Worm (Caenorhabditis elegans) whole organism, young adult: ENCODE results near the gene W04G3.7.

Experiments used
- B0261.1 ChIP-seq: sonication (generic microtip); optimal IDR thresholded peaks from 2 replicates; lab custom pipeline; 2016; ENCODE audit warnings: mild to moderate bottlenecking, missing genetic modification characterization, moderate library complexity, missing compliant biosample characterization
- B0336.3 ChIP-seq: fragments of 200-800 bp; sonication (Bioruptor generic); IDR thresholded peaks from 2 replicates; pipeline ENCODE4 v1.3.6; 2022; ENCODE audit warnings: missing genetic modification characterization, missing compliant biosample characterization
- D2030.7 ChIP-seq: fragments of 200-800 bp; sonication (Bioruptor generic); IDR thresholded peaks from 2 replicates; pipeline ENCODE4 v1.3.6; 2022; ENCODE audit warnings: missing genetic modification reagents, missing genetic modification characterization, missing compliant biosample characterization
- F49E8.2 ChIP-seq: sonication (generic microtip); optimal IDR thresholded peaks from 3 replicates; lab custom pipeline; 2017; ENCODE audit warnings: missing genetic modification characterization, mild to moderate bottlenecking, missing compliant biosample characterization, antibody characterized with exemption, moderate library complexity; ENCODE audit not compliant: insufficient read depth
- F52B5.7 ChIP-seq: sonication (generic microtip); optimal IDR thresholded peaks from 2 replicates; lab custom pipeline; 2016; ENCODE audit warnings: mild to moderate bottlenecking, missing genetic modification characterization, missing compliant biosample characterization
- F55B11.4 ChIP-seq: sonication (generic microtip); optimal IDR thresholded peaks from 2 replicates; lab custom pipeline; 2016; ENCODE audit warnings: missing compliant biosample characterization, missing genetic modification characterization, borderline replicate concordance; ENCODE audit not compliant: insufficient read depth
- F57A8.1 ChIP-seq: fragments of 200-800 bp; sonication (Bioruptor generic); optimal IDR thresholded peaks from 2 replicates; lab custom pipeline; 2018; ENCODE audit warnings: mild to moderate bottlenecking, missing genetic modification characterization, moderate library complexity, missing compliant biosample characterization
- F57C9.4 ChIP-seq: sonication (generic microtip); optimal IDR thresholded peaks from 2 replicates; lab custom pipeline; 2017; ENCODE audit warnings: mild to moderate bottlenecking, missing genetic modification characterization, missing compliant biosample characterization
- Y67H2A.10 ChIP-seq: fragments of 200-800 bp; sonication (Bioruptor generic); conservative IDR thresholded peaks from 2 replicates; pipeline ENCODE4 v1.3.6; 2022; ENCODE audit warnings: missing genetic modification reagents, missing genetic modification characterization, missing compliant biosample characterization
- Y79H2A.3 ChIP-seq: fragments of 200-800 bp; sonication (Bioruptor generic); conservative IDR thresholded peaks from 2 replicates; pipeline ENCODE4 v1.3.6; 2022; ENCODE audit warnings: missing genetic modification reagents, missing genetic modification characterization, missing compliant biosample characterization
- akir-1 ChIP-seq: fragments of 200-800 bp; sonication (Bioruptor generic); optimal IDR thresholded peaks from 2 replicates; lab custom pipeline; 2018; ENCODE audit warnings: mild to moderate bottlenecking, missing genetic modification characterization, moderate library complexity, missing compliant biosample characterization
- aptf-2 ChIP-seq: fragments of 200-800 bp; sonication (Bioruptor generic); conservative IDR thresholded peaks from 2 replicates; pipeline ENCODE4 v1.3.6; 2022; ENCODE audit warnings: missing genetic modification reagents, missing genetic modification characterization, missing compliant biosample characterization
- atf-7 ChIP-seq: sonication (generic microtip); optimal IDR thresholded peaks from 2 replicates; lab custom pipeline; 2017; ENCODE audit warnings: mild to moderate bottlenecking, missing genetic modification characterization, missing compliant biosample characterization
- athp-1 ChIP-seq: sonication (generic microtip); optimal IDR thresholded peaks from 2 replicates; lab custom pipeline; 2017; ENCODE audit warnings: mild to moderate bottlenecking, missing genetic modification characterization, missing compliant biosample characterization
- attf-3 ChIP-seq: fragments of 200-800 bp; sonication (Bioruptor generic); conservative IDR thresholded peaks from 2 replicates; pipeline ENCODE4 v1.3.6; 2022; ENCODE audit warnings: missing genetic modification reagents, missing genetic modification characterization, missing compliant biosample characterization
- attf-5 ChIP-seq: fragments of 200-800 bp; sonication (Bioruptor generic); optimal IDR thresholded peaks from 2 replicates; lab custom pipeline; 2018; ENCODE audit warnings: mild to moderate bottlenecking, missing genetic modification characterization, missing compliant biosample characterization
- attf-6 ChIP-seq: fragments of 200-800 bp; sonication (Bioruptor generic); IDR thresholded peaks from 2 replicates; pipeline ENCODE4 v1.3.6; 2022; ENCODE audit warnings: missing genetic modification reagents, missing genetic modification characterization, missing compliant biosample characterization
- bed-1 ChIP-seq: fragments of 200-800 bp; sonication (Bioruptor generic); IDR thresholded peaks from 2 replicates; pipeline ENCODE4 v1.3.6; 2022; ENCODE audit warnings: missing genetic modification reagents, missing genetic modification characterization, missing compliant biosample characterization
- ccch-3 ChIP-seq: fragments of 200-800 bp; sonication (Bioruptor generic); optimal IDR thresholded peaks from 2 replicates; lab custom pipeline; 2018; ENCODE audit warnings: mild to moderate bottlenecking, missing genetic modification characterization, missing compliant biosample characterization
- cebp-1 ChIP-seq, 2 experiments: fragments of 200-800 bp in 1 of 2; sonication (Bioruptor generic) in 1 of 2; sonication (generic microtip) in 1 of 2; IDR thresholded peaks in 1 of 2; optimal IDR thresholded peaks in 1 of 2; 2 replicates each; pipeline versions ENCODE4 v1.3.6 to Lab custom; 2017 to 2022; ENCODE audit warnings: missing compliant biosample characterization in 2 of 2, missing genetic modification characterization in 2 of 2, mild to moderate bottlenecking in 1 of 2, missing genetic modification reagents in 1 of 2, moderate library complexity in 1 of 2
- ceh-100 ChIP-seq: fragments of 200-800 bp; sonication (Bioruptor generic); IDR thresholded peaks from 2 replicates; pipeline ENCODE4 v1.3.6; 2022; ENCODE audit warnings: missing genetic modification reagents, missing genetic modification characterization, missing compliant biosample characterization
- ceh-91 ChIP-seq: fragments of 200-800 bp; sonication (Bioruptor generic); IDR thresholded peaks from 2 replicates; pipeline ENCODE4 v1.3.6; 2022; ENCODE audit warnings: missing genetic modification reagents, missing genetic modification characterization, missing compliant biosample characterization
- die-1 ChIP-seq: sonication (generic microtip); optimal IDR thresholded peaks from 2 replicates; lab custom pipeline; 2016; ENCODE audit warnings: missing genotype, mild to moderate bottlenecking, missing genetic modification characterization, missing compliant biosample characterization
- dpff-1 ChIP-seq: sonication (generic microtip); optimal IDR thresholded peaks from 2 replicates; lab custom pipeline; 2017; ENCODE audit warnings: mild to moderate bottlenecking, missing genetic modification characterization, missing compliant biosample characterization
- ets-4 ChIP-seq: fragments of 200-800 bp; sonication (Bioruptor generic); optimal IDR thresholded peaks from 2 replicates; lab custom pipeline; 2018; ENCODE audit warnings: mild to moderate bottlenecking, missing genetic modification characterization, missing compliant biosample characterization
- hlh-12 ChIP-seq: sonication (generic microtip); optimal IDR thresholded peaks from 2 replicates; lab custom pipeline; 2016; ENCODE audit warnings: missing genetic modification characterization, missing compliant biosample characterization
- hlh-26 ChIP-seq: fragments of 200-800 bp; sonication (Bioruptor generic); conservative IDR thresholded peaks from 2 replicates; pipeline ENCODE4 v1.3.6; 2022; ENCODE audit warnings: missing genetic modification reagents, missing genetic modification characterization, missing compliant biosample characterization
- hmg-1.2 ChIP-seq: fragments of 200-800 bp; sonication (Bioruptor generic); IDR thresholded peaks from 2 replicates; pipeline ENCODE4 v1.3.6; 2022; ENCODE audit warnings: missing genetic modification reagents, missing genetic modification characterization, missing compliant biosample characterization
- hmg-20 ChIP-seq: fragments of 200-800 bp; sonication (Bioruptor generic); IDR thresholded peaks from 2 replicates; pipeline ENCODE4 v1.3.6; 2022; ENCODE audit warnings: missing genetic modification reagents, missing genetic modification characterization, missing compliant biosample characterization
- hsf-1 ChIP-seq: fragments of 200-800 bp; sonication (Bioruptor generic); IDR thresholded peaks from 2 replicates; pipeline ENCODE4 v1.3.6; 2022; ENCODE audit warnings: missing genetic modification reagents, missing genetic modification characterization, missing compliant biosample characterization
- let-526 ChIP-seq: fragments of 200-800 bp; sonication (Bioruptor generic); IDR thresholded peaks from 2 replicates; pipeline ENCODE4 v1.3.6; 2022; ENCODE audit warnings: missing genetic modification reagents, missing genetic modification characterization, missing compliant biosample characterization
- lir-1 ChIP-seq: fragments of 200-800 bp; sonication (Bioruptor generic); conservative IDR thresholded peaks from 2 replicates; pipeline ENCODE4 v1.3.6; 2022; ENCODE audit warnings: missing genetic modification reagents, missing genetic modification characterization, missing compliant biosample characterization
- lsy-27 ChIP-seq: sonication (generic microtip); optimal IDR thresholded peaks from 2 replicates; lab custom pipeline; 2017; ENCODE audit warnings: missing genetic modification characterization, mild to moderate bottlenecking, missing compliant biosample characterization, antibody characterized with exemption, missing genotype, borderline replicate concordance; ENCODE audit not compliant: insufficient read depth
- mel-28 ChIP-seq: sonication (generic microtip); optimal IDR thresholded peaks from 2 replicates; lab custom pipeline; 2016; ENCODE audit warnings: borderline replicate concordance, mild to moderate bottlenecking, missing genetic modification characterization, missing compliant biosample characterization
- nhr-179 ChIP-seq: sonication (generic microtip); optimal IDR thresholded peaks from 2 replicates; lab custom pipeline; 2016; ENCODE audit warnings: mild to moderate bottlenecking, missing genetic modification characterization, missing compliant biosample characterization
- rcor-1 ChIP-seq: fragments of 200-800 bp; sonication (Bioruptor generic); IDR thresholded peaks from 2 replicates; pipeline ENCODE4 v1.3.6; 2022; ENCODE audit warnings: missing genetic modification reagents, missing genetic modification characterization, missing compliant biosample characterization
- repo-1 ChIP-seq: sonication (generic microtip); optimal IDR thresholded peaks from 2 replicates; lab custom pipeline; 2017; ENCODE audit warnings: mild to moderate bottlenecking, missing genetic modification characterization, missing compliant biosample characterization
- sea-2 ChIP-seq: fragments of 200-800 bp; sonication (Bioruptor generic); IDR thresholded peaks from 2 replicates; pipeline ENCODE4 v1.3.6; 2022; ENCODE audit warnings: missing genetic modification characterization, missing compliant biosample characterization
- snpc-1.1 ChIP-seq: sonication (generic microtip); optimal IDR thresholded peaks from 2 replicates; lab custom pipeline; 2017; ENCODE audit warnings: missing genetic modification characterization, mild to moderate bottlenecking, missing compliant biosample characterization, antibody characterized with exemption, moderate library complexity, missing genotype, missing genetic modification reagents; ENCODE audit not compliant: insufficient read depth
- snpc-4 ChIP-seq, 5 experiments: fragments of 150-350 bp in 1 of 5; sonication (generic microtip) in 4 of 5; optimal IDR thresholded peaks; 2 replicates each; lab custom pipeline; 2014 to 2018; ENCODE audit warnings: missing genetic modification characterization in 5 of 5, missing biosample characterization in 3 of 5, antibody characterized with exemption in 2 of 5, mild to moderate bottlenecking in 2 of 5, missing compliant biosample characterization in 2 of 5, missing genotype in 2 of 5, moderate library complexity in 2 of 5, missing genetic modification reagents in 1 of 5
- somi-1 ChIP-seq: fragments of 200-800 bp; sonication (Bioruptor generic); optimal IDR thresholded peaks from 2 replicates; lab custom pipeline; 2018; ENCODE audit warnings: mild to moderate bottlenecking, missing genetic modification characterization, missing compliant biosample characterization
- tbp1 ChIP-seq: fragments of 200-800 bp; sonication (Bioruptor generic); optimal IDR thresholded peaks from 2 replicates; lab custom pipeline; 2018; ENCODE audit warnings: mild to moderate bottlenecking, missing genetic modification characterization, missing compliant biosample characterization
- tlf-1 ChIP-seq: fragments of 200-800 bp; sonication (Bioruptor generic); optimal IDR thresholded peaks from 2 replicates; lab custom pipeline; 2018; ENCODE audit warnings: mild to moderate bottlenecking, missing genetic modification characterization, missing compliant biosample characterization
- xnd-1 ChIP-seq: sonication (generic microtip); optimal IDR thresholded peaks from 2 replicates; lab custom pipeline; 2016; ENCODE audit warnings: missing genotype, missing genetic modification reagents, missing genetic modification characterization, missing compliant biosample characterization
- ztf-18 ChIP-seq: sonication (generic microtip); optimal IDR thresholded peaks from 2 replicates; lab custom pipeline; 2016; ENCODE audit warnings: missing genotype, mild to moderate bottlenecking, missing genetic modification characterization, missing compliant biosample characterization
- ztf-3 ChIP-seq: fragments of 200-800 bp; sonication (Bioruptor generic); optimal IDR thresholded peaks from 2 replicates; lab custom pipeline; 2018; ENCODE audit warnings: mild to moderate bottlenecking, missing genetic modification characterization, missing compliant biosample characterization

Gene W04G3.7

ce11 chrX:11095480-11095879, 10.4 kb upstream of the W04G3.7 start (continued):
- peak; percentile 13 for TF ChIP-seq F49E8.2
- peak; percentile 58 for TF ChIP-seq snpc-4 (GFP tag; optimal IDR thresholded peaks at IDR 0.05; lab: Kevin White, UChicago)
- peak in 2 of 4 experiments; percentile 66 to 81 for TF ChIP-seq snpc-4 (tag; optimal IDR thresholded peaks at IDR 0.05; lab: Kevin White, UChicago)
- TF ChIP-seq die-1 (tag; lab: Kevin White, UChicago), result peak; percentile 84
- peak; percentile 15 for TF ChIP-seq ccch-3 (GFP tag; lab: Kevin White, UChicago)
- TF ChIP-seq hmg-20 (GFP tag; lab: Robert Waterston, UW), result peak; percentile 88
- peak; percentile 71 for TF ChIP-seq somi-1 (GFP tag; lab: Kevin White, UChicago)
- peak; percentile 63 for TF ChIP-seq attf-5 (GFP tag; lab: Kevin White, UChicago)
- peak; percentile 36 for TF ChIP-seq ztf-18 (tag; lab: Kevin White, UChicago)
- peak; percentile 84 for TF ChIP-seq lir-1 (GFP tag; lab: Robert Waterston, UW)
- TF ChIP-seq dpff-1 (tag; lab: Kevin White, UChicago), result no peak
- peak; percentile 77; the same call in 1 of the 2 replicates for TF ChIP-seq B0336.3
- TF ChIP-seq rcor-1 (GFP tag; lab: Robert Waterston, UW), result peak; percentile 92
- TF ChIP-seq let-526, result peak; percentile 33; the same call in 1 of the 2 replicates
- TF ChIP-seq D2030.7, result peak; percentile 77
- peak; percentile 93 for TF ChIP-seq tbp1
- peak; percentile 84 for TF ChIP-seq atf-7 (tag; lab: Kevin White, UChicago)
- TF ChIP-seq hsf-1 (GFP tag; lab: Robert Waterston, UW), result no peak
- peak; percentile 12 for TF ChIP-seq ztf-3 (GFP tag; lab: Kevin White, UChicago)
- peak; percentile 67 for TF ChIP-seq athp-1 (tag; lab: Kevin White, UChicago)
- TF ChIP-seq mel-28 (tag; lab: Kevin White, UChicago), result peak; percentile 71
- TF ChIP-seq snpc-1.1 (tag; lab: Kevin White, UChicago), result peak; percentile 7
- TF ChIP-seq ceh-91, result peak; percentile 25; the same call in 1 of the 2 replicates
- TF ChIP-seq hlh-12 (tag; lab: Kevin White, UChicago), result no peak
- peak; percentile 84 for TF ChIP-seq hmg-1.2 (GFP tag; lab: Robert Waterston, UW)
- TF ChIP-seq sea-2, result no peak
- TF ChIP-seq F57C9.4 (tag; lab: Kevin White, UChicago), result peak; percentile 4
- peak; percentile 51; the same call in 1 of the 2 replicates for TF ChIP-seq cebp-1 (GFP tag; IDR thresholded peaks at IDR 0.05; lab: Robert Waterston, UW)
- peak; percentile 83 for TF ChIP-seq cebp-1 (tag; optimal IDR thresholded peaks at IDR 0.05; lab: Kevin White, UChicago)
- TF ChIP-seq repo-1, result peak; percentile 89
- no peak for TF ChIP-seq Y67H2A.10 (GFP tag; lab: Robert Waterston, UW)
- 0 out of 2 replicates have a peak, but pooled peaks have one; percentile 48 for TF ChIP-seq aptf-2 (GFP tag; lab: Robert Waterston, UW)
- no peak for TF ChIP-seq hlh-26 (GFP tag; lab: Robert Waterston, UW)
- no peak for TF ChIP-seq akir-1 (GFP tag; lab: Kevin White, UChicago)
- no peak for TF ChIP-seq lsy-27 (tag; lab: Kevin White, UChicago)
- TF ChIP-seq nhr-179 (tag; lab: Kevin White, UChicago), result peak; percentile 46
- peak; percentile 73 for TF ChIP-seq ceh-100 (GFP tag; lab: Robert Waterston, UW)
- TF ChIP-seq bed-1 (GFP tag; lab: Robert Waterston, UW), result 0 out of 2 replicates have a peak, but pooled peaks have one; percentile 76
- peak; percentile 96 for TF ChIP-seq B0261.1 (tag; lab: Kevin White, UChicago)
- no peak for TF ChIP-seq Y79H2A.3 (GFP tag; lab: Robert Waterston, UW)
- 0 out of 2 replicates have a peak, but pooled peaks have one; percentile 30 for TF ChIP-seq attf-3
- TF ChIP-seq xnd-1 (tag; lab: Kevin White, UChicago), result no peak
- TF ChIP-seq attf-6 (GFP tag; lab: Robert Waterston, UW), result peak; percentile 51; the same call in 1 of the 2 replicates
- peak; percentile 81 for TF ChIP-seq F52B5.7
- no peak for TF ChIP-seq F57A8.1
- peak; percentile 81 for TF ChIP-seq ets-4 (GFP tag; lab: Kevin White, UChicago)
- peak; percentile 50 for TF ChIP-seq tlf-1 (GFP tag; lab: Kevin White, UChicago)
- TF ChIP-seq F55B11.4, result no peak
